Fruit fly (Drosophila melanogaster) S2 (cell line): ENCODE results near the gene Iyd.

ENCODE experiments used
- CG8478 ChIP-seq: fragments of >200 bp; optimal IDR thresholded peaks from 2 replicates; lab custom pipeline; 2018
- CTCF ChIP-seq, 2 experiments: fragments of >200 bp; optimal IDR thresholded peaks; 2 replicates each; lab custom pipeline; 2018

DNA sequence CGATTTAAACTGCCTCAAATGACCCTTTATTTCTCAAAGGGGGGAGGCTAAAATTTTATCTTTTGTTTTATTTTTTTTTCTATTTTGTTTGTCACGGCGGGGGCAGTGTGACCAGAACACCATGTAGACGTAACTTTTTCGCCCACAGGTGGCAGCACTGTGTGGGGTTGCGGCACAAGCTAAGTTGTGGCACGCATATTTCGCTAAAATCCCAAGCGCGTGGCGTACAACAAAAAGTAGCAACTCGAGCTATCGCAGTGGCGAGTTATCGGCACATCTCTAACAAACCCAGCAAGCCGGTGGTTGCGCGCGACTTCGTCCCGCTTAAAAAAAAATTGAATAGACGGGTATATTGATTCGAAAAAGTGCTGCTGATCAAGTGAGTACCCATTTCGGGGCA is 27.0 kb upstream of the Iyd start, which contains the start of the genes Ufd1 and NaPi-III:
- TF ChIP-seq CG8478 = no peak
- peak; percentile 96 for TF ChIP-seq CTCF (optimal IDR thresholded peaks at IDR 0.05; lab: Kevin White, UChicago)
